Worm (Caenorhabditis elegans) whole organism, midembryonic: ENCODE results near the gene sdz-31.

Source experiments
- T22C8.4 ChIP-seq: fragments of 200-800 bp; sonication (Bioruptor generic); IDR thresholded peaks from 2 replicates; pipeline ENCODE4 v1.3.6; 2022; ENCODE audit warnings: missing genetic modification characterization, missing compliant biosample characterization
- cog-1 ChIP-seq: sonication (generic microtip); optimal IDR thresholded peaks from 2 replicates; lab custom pipeline; 2016; ENCODE audit warnings: missing genetic modification characterization, missing compliant biosample characterization
- flt-1 ChIP-seq: fragments of 200-800 bp; sonication (Bioruptor generic); IDR thresholded peaks from 2 replicates; pipeline ENCODE4 v1.3.6; 2022; ENCODE audit warnings: missing genetic modification characterization, missing compliant biosample characterization
- klf-2 ChIP-seq: fragments of 200-800 bp; sonication (Bioruptor generic); conservative IDR thresholded peaks from 2 replicates; pipeline ENCODE4 v1.3.6; 2022; ENCODE audit warnings: missing genetic modification reagents, missing genetic modification characterization, missing compliant biosample characterization
- med-1 ChIP-seq: sonication (generic microtip); optimal IDR thresholded peaks from 2 replicates; lab custom pipeline; 2017; ENCODE audit warnings: missing genetic modification characterization, mild to moderate bottlenecking, missing compliant biosample characterization, antibody characterized with exemption, missing genetic modification reagents; ENCODE audit not compliant: insufficient read depth
- ztf-23 ChIP-seq: fragments of 200-800 bp; sonication (Bioruptor generic); IDR thresholded peaks from 2 replicates; pipeline ENCODE4 v1.3.6; 2022; ENCODE audit warnings: missing genetic modification reagents, missing genetic modification characterization, missing compliant biosample characterization
- ztf-29 ChIP-seq: fragments of 200-800 bp; sonication (Bioruptor generic); IDR thresholded peaks from 2 replicates; pipeline ENCODE4 v1.3.6; 2022; ENCODE audit warnings: missing genetic modification reagents, missing genetic modification characterization, missing compliant biosample characterization

DNA sequence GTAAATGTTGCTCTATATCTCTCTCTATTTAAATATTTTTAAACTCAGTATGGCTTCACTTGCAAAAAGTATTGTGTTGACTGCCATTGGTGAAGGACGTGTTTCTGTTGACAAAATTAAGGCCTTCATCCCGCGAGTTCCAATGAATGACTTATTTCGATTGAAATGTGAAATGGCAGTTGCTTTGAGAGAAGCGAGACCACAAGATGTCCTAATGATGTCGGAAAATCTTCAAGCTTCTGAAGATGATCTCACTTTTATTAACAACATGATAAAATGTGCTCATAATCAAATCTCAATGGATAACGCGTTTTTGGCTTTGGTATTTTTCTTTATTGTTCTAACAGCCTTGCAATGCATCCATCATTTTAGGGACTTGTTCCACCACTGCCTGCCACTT, 41.3 kb downstream of the sdz-31 start, which contains the start of gene ceh-75:
- TF ChIP-seq ztf-29 (no peak), ztf-23 (no peak), T22C8.4 (GFP tag; lab: Robert Waterston, UW) (no peak), flt-1 (GFP tag; lab: Robert Waterston, UW) (no peak), med-1 (GFP tag; lab: Kevin White, UChicago) (no peak), klf-2 (no peak), cog-1 (tag; lab: Kevin White, UChicago) (no peak)
